Worm (Caenorhabditis elegans) whole organism, L4/young adult: ENCODE results near the gene spe-43.

ENCODE experiments used
- W03F9.2 ChIP-seq: fragments of 150-350 bp; optimal IDR thresholded peaks from 2 replicates; lab custom pipeline; 2014; ENCODE audit warnings: missing biosample characterization, missing genetic modification characterization
- dao-5 ChIP-seq: sonication (generic microtip); optimal IDR thresholded peaks from 2 replicates; lab custom pipeline; 2016; ENCODE audit warnings: missing genotype, missing genetic modification characterization, moderate library complexity, missing compliant biosample characterization
- him-1 ChIP-seq: sonication (generic microtip); optimal IDR thresholded peaks from 2 replicates; lab custom pipeline; 2016; ENCODE audit warnings: missing genotype, missing genetic modification reagents, missing genetic modification characterization, missing compliant biosample characterization

Gene spe-43

DNA sequence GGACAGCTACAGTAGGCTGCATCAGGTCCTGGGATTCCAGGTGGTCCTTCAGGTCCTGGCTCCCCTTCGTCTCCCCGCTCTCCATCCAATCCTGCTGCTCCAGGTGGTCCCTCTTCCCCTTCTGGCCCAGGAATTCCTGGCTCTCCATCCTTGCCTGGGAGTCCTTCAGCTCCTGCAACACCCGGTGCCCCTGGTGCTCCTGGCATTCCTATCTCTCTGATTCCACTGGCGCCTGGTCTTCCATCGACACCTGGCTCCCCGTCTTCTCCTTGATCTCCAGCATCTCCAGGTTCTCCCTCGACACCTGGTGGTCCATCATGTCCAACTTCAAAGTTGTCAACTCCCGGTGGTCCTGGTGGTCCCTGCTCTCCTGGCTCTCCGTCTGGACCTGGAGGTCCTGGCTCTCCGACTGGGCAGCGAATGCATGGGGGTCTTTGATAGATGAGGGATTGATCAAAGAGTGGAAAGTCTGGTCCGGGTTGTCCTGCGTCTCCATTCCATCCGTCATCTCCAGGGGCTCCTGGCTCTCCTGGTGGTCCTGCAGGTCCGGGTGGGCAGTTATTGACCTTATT is 52.4 kb downstream of the spe-43 start:
- TF ChIP-seq dao-5 (no peak), W03F9.2 (tag; lab: Kevin White, UChicago) (no peak), him-1 (tag; lab: Kevin White, UChicago) (no peak)
